Worm (Caenorhabditis elegans): ENCODE results near the gene F36H5.10.
A peak's percentile ranks its signal among the peaks of the same experiment; 100 is the strongest.

Gene F36H5.10

ce11 chrII:1757033-1757432, at the start of gene F36H5.10:
Gene F36H5.10 (plus strand): TSS chrII:1757333.
- TF ChIP-seq zip-8 (tag; optimal IDR thresholded peaks at IDR 0.05) (peak; percentile 19), mls-2 (tag; optimal IDR thresholded peaks at IDR 0.05) (no peak)

ce11 chrII:1709959-1710358, 47.2 kb upstream of the F36H5.10 start, which contains the start of gene fbxa-184:
Gene fbxa-184 (plus strand): TSS chrII:1710259.
- TF ChIP-seq snpc-4 (tag; optimal IDR thresholded peaks at IDR 0.05), result no peak
- TF ChIP-seq ceh-39 (tag; optimal IDR thresholded peaks at IDR 0.05), result no peak
- TF ChIP-seq unc-120 (tag; optimal IDR thresholded peaks at IDR 0.05; ENCODE audit: poor library complexity, severe bottlenecking), result no peak
- TF ChIP-seq M03D4.4 (tag; optimal IDR thresholded peaks at IDR 0.05), result no peak
- TF ChIP-seq blmp-1 (tag; optimal IDR thresholded peaks at IDR 0.05), result no peak
- no peak for TF ChIP-seq zip-8 (tag; optimal IDR thresholded peaks at IDR 0.05)
- no peak for TF ChIP-seq flh-1 (GFP tag; optimal IDR thresholded peaks at IDR 0.05)
- TF ChIP-seq ham-2 (GFP tag; optimal IDR thresholded peaks at IDR 0.05), result no peak
- no peak for TF ChIP-seq lin-13 (tag; optimal IDR thresholded peaks at IDR 0.05)
- TF ChIP-seq cnd-1 (tag; optimal IDR thresholded peaks at IDR 0.05), result no peak
- no peak for TF ChIP-seq nhr-12 (tag; optimal IDR thresholded peaks at IDR 0.05)
- TF ChIP-seq mep-1 (tag; optimal IDR thresholded peaks at IDR 0.05), result no peak
- TF ChIP-seq unc-39 (tag; optimal IDR thresholded peaks at IDR 0.05), result no peak
- TF ChIP-seq elt-3 (tag; optimal IDR thresholded peaks at IDR 0.05), result no peak
- TF ChIP-seq bed-3 (GFP tag; optimal IDR thresholded peaks at IDR 0.05), result no peak
- no peak for TF ChIP-seq mls-2 (tag; optimal IDR thresholded peaks at IDR 0.05)
- no peak for TF ChIP-seq lin-32 (GFP tag; optimal IDR thresholded peaks at IDR 0.05)
- TF ChIP-seq nhr-28 (tag; optimal IDR thresholded peaks at IDR 0.05), result no peak
- TF ChIP-seq hlh-1 (tag; optimal IDR thresholded peaks at IDR 0.05), result no peak
- TF ChIP-seq sptf-1 (tag; optimal IDR thresholded peaks at IDR 0.05), result no peak

ce11 chrII:1712938-1713337, 44.2 kb upstream of the F36H5.10 start, which contains the start of gene btb-7:
Gene btb-7 (plus strand): TSS chrII:1713238.
- TF ChIP-seq mab-5 (tag; optimal IDR thresholded peaks at IDR 0.05) (no peak), nhr-237 (tag; optimal IDR thresholded peaks at IDR 0.05) (no peak), ceh-83 (GFP tag; optimal IDR thresholded peaks at IDR 0.05) (no peak), lin-13 (tag; optimal IDR thresholded peaks at IDR 0.05) (no peak), unc-39 (tag; optimal IDR thresholded peaks at IDR 0.05) (no peak), sem-2 (GFP tag; optimal IDR thresholded peaks at IDR 0.05) (no peak), ztf-11 (tag; optimal IDR thresholded peaks at IDR 0.05) (no peak), nhr-2 (tag; optimal IDR thresholded peaks at IDR 0.05) (no peak), ham-2 (GFP tag; optimal IDR thresholded peaks at IDR 0.05) (no peak), nhr-76 (tag; optimal IDR thresholded peaks at IDR 0.05) (no peak)

- no peak for TF ChIP-seq blmp-1 (tag; optimal IDR thresholded peaks at IDR 0.05)
- TF ChIP-seq nhr-237 (tag; optimal IDR thresholded peaks at IDR 0.05), result no peak
- no peak for TF ChIP-seq elt-3 (tag; optimal IDR thresholded peaks at IDR 0.05)
- peak; percentile 69 for TF ChIP-seq nhr-2 (tag; optimal IDR thresholded peaks at IDR 0.05)
- TF ChIP-seq ceh-39 (tag; optimal IDR thresholded peaks at IDR 0.05), result peak; percentile 9
- TF ChIP-seq zip-8 (tag; optimal IDR thresholded peaks at IDR 0.05), result no peak
- TF ChIP-seq unc-120 (tag; optimal IDR thresholded peaks at IDR 0.05; ENCODE audit: poor library complexity, severe bottlenecking), result no peak
- TF ChIP-seq cnd-1 (tag; optimal IDR thresholded peaks at IDR 0.05), result peak; percentile 4
Measured at ce11 chrII:1714772-1715353, 42.3 kb upstream of the F36H5.10 start, which contains the start of gene btb-6. Gene btb-6 (plus strand): TSS chrII:1715303.

- TF ChIP-seq nhr-28 (tag; optimal IDR thresholded peaks at IDR 0.05), result no peak
- peak; percentile 50 for TF ChIP-seq hlh-1 (tag; optimal IDR thresholded peaks at IDR 0.05)
- no peak for TF ChIP-seq tbx-8 (GFP tag; optimal IDR thresholded peaks at IDR 0.05)
Measured at ce11 chrII:1719153-1719552, 38.0 kb upstream of the F36H5.10 start, which contains the start of gene fbxb-48. Gene fbxb-48 (minus strand): TSS chrII:1719253.

ce11 chrII:1722394-1722793, 34.7 kb upstream of the F36H5.10 start, which contains the start of the genes fbxb-5 and btb-8:
Gene fbxb-5 (minus strand): TSS chrII:1722494.
Gene btb-8 (plus strand): TSS chrII:1722770.
- TF ChIP-seq lin-13 (tag; optimal IDR thresholded peaks at IDR 0.05) (no peak), hlh-1 (tag; optimal IDR thresholded peaks at IDR 0.05) (no peak), blmp-1 (tag; optimal IDR thresholded peaks at IDR 0.05) (no peak)

Data from whole organism, mixed stage, embryonic.